Fruit fly (Drosophila melanogaster) whole organism, embryonic: ENCODE results near the gene CG13108.
A peak's percentile ranks its signal among the peaks of the same experiment; 100 is the strongest.

Source experiments
- Ada2b ChIP-seq: fragments of 200-800 bp; sonication (Bioruptor generic); IDR thresholded peaks from 2 replicates; pipeline ENCODE4 v1.3.6; 2022; ENCODE audit warnings: missing biosample characterization, missing genetic modification characterization
- Bdp1 ChIP-seq: fragments of 200-800 bp; sonication (Bioruptor generic); optimal IDR thresholded peaks from 3 replicates; lab custom pipeline; 2016; ENCODE audit warnings: missing biosample characterization, missing genetic modification characterization
- CG10462 ChIP-seq: fragments of 200-800 bp; sonication (Bioruptor generic); optimal IDR thresholded peaks from 2 replicates; lab custom pipeline; 2016; ENCODE audit warnings: missing biosample characterization, missing genetic modification characterization
- CG11696 ChIP-seq: fragments of 200-800 bp; sonication (Bioruptor generic); IDR thresholded peaks from 2 replicates; pipeline ENCODE4 v1.3.6; 2022; ENCODE audit warnings: missing biosample characterization, missing genetic modification characterization
- CG11723 ChIP-seq: fragments of 200-800 bp; sonication (Bioruptor generic); optimal IDR thresholded peaks from 2 replicates; lab custom pipeline; 2017; ENCODE audit warnings: missing biosample characterization, mild to moderate bottlenecking, missing genetic modification characterization
- CG12219 ChIP-seq: fragments of 200-800 bp; sonication (Bioruptor generic); optimal IDR thresholded peaks from 3 replicates; lab custom pipeline; 2018; ENCODE audit warnings: missing biosample characterization, mild to moderate bottlenecking, missing genetic modification characterization
- CG12391 ChIP-seq: fragments of 200-800 bp; sonication (Bioruptor generic); optimal IDR thresholded peaks from 3 replicates; lab custom pipeline; 2018; ENCODE audit warnings: missing biosample characterization, mild to moderate bottlenecking, missing genetic modification characterization, moderate library complexity
- CG13296 ChIP-seq: fragments of 200-800 bp; sonication (Bioruptor generic); optimal IDR thresholded peaks from 3 replicates; lab custom pipeline; 2018; ENCODE audit warnings: missing biosample characterization, mild to moderate bottlenecking, missing genetic modification characterization
- CG13624 ChIP-seq: fragments of 200-800 bp; sonication (Bioruptor generic); optimal IDR thresholded peaks from 2 replicates; lab custom pipeline; 2016; ENCODE audit warnings: missing biosample characterization, missing genetic modification characterization
- CG14860 ChIP-seq: fragments of 200-800 bp; sonication (Bioruptor generic); IDR thresholded peaks from 3 replicates; pipeline ENCODE4 v1.3.6; 2022; ENCODE audit warnings: missing biosample characterization, missing genetic modification characterization; ENCODE audit not compliant: partially characterized antibody
- CG17359 ChIP-seq: fragments of 200-800 bp; sonication (Bioruptor generic); optimal IDR thresholded peaks from 3 replicates; lab custom pipeline; 2018; ENCODE audit warnings: missing biosample characterization, mild to moderate bottlenecking, missing genetic modification characterization, moderate library complexity
- CG18599 ChIP-seq: fragments of 200-800 bp; sonication (Bioruptor generic); optimal IDR thresholded peaks from 3 replicates; lab custom pipeline; 2017; ENCODE audit warnings: missing biosample characterization, missing genetic modification characterization, mild to moderate bottlenecking, moderate library complexity, missing genetic modification reagents
- CG2889 ChIP-seq: fragments of 200-800 bp; sonication (Bioruptor generic); IDR thresholded peaks from 3 replicates; pipeline ENCODE4 v1.3.6; 2022; ENCODE audit warnings: missing biosample characterization, missing genetic modification characterization
- CG4617 ChIP-seq: fragments of 200-800 bp; sonication (Bioruptor generic); optimal IDR thresholded peaks from 3 replicates; lab custom pipeline; 2016; ENCODE audit warnings: missing biosample characterization, missing genetic modification characterization, borderline replicate concordance
- CG6254 ChIP-seq: fragments of 200-800 bp; sonication (Bioruptor generic); optimal IDR thresholded peaks from 3 replicates; lab custom pipeline; 2017; ENCODE audit warnings: mild to moderate bottlenecking, missing biosample characterization, missing genetic modification reagents, missing genetic modification characterization
- CG6689 ChIP-seq: fragments of 200-800 bp; sonication (Bioruptor generic); IDR thresholded peaks from 2 replicates; pipeline ENCODE4 v1.3.6; 2022; ENCODE audit warnings: missing biosample characterization, missing genetic modification characterization
- CG7357 ChIP-seq: fragments of 200-800 bp; sonication (Bioruptor generic); IDR thresholded peaks from 3 replicates; pipeline ENCODE4 v1.3.6; 2022; ENCODE audit warnings: missing biosample characterization, missing genetic modification characterization
- CG8089 ChIP-seq: fragments of 200-800 bp; sonication (Bioruptor generic); optimal IDR thresholded peaks from 3 replicates; lab custom pipeline; 2016; ENCODE audit warnings: missing biosample characterization, missing genetic modification characterization
- CG8290 ChIP-seq, 3 experiments: fragments of 200-800 bp; sonication (Bioruptor generic); optimal IDR thresholded peaks; 2 replicates each; lab custom pipeline; 2016 to 2019; ENCODE audit warnings: missing biosample characterization in 3 of 3, missing genetic modification characterization in 3 of 3, mild to moderate bottlenecking in 2 of 3, moderate library complexity in 1 of 3
- Dbx ChIP-seq: fragments of 200-800 bp; sonication (Bioruptor generic); IDR thresholded peaks from 3 replicates; pipeline ENCODE4 v1.3.6; 2022; ENCODE audit warnings: missing biosample characterization, missing genetic modification characterization
- Fer1 ChIP-seq: fragments of 200-800 bp; sonication (Bioruptor generic); optimal IDR thresholded peaks from 2 replicates; lab custom pipeline; 2017; ENCODE audit warnings: missing biosample characterization, mild to moderate bottlenecking, missing genetic modification characterization
- Fer2 ChIP-seq: fragments of 200-800 bp; sonication (Bioruptor generic); optimal IDR thresholded peaks from 2 replicates; lab custom pipeline; 2018; ENCODE audit warnings: missing biosample characterization, mild to moderate bottlenecking, missing genetic modification characterization, moderate library complexity
- Gug ChIP-seq: fragments of 200-800 bp; sonication (Bioruptor generic); IDR thresholded peaks from 4 replicates; pipeline ENCODE4 v1.3.6; 2022; ENCODE audit warnings: missing biosample characterization, missing genetic modification characterization
- HmgD ChIP-seq: fragments of 200-800 bp; sonication (Bioruptor generic); optimal IDR thresholded peaks from 3 replicates; lab custom pipeline; 2016; ENCODE audit warnings: missing biosample characterization, missing genetic modification characterization
- Hr3 ChIP-seq: fragments of 200-800 bp; sonication (Bioruptor generic); optimal IDR thresholded peaks from 3 replicates; lab custom pipeline; 2016; ENCODE audit warnings: missing biosample characterization, missing genetic modification characterization
- Lim3 ChIP-seq: fragments of 200-800 bp; sonication (Bioruptor generic); IDR thresholded peaks from 2 replicates; pipeline ENCODE4 v1.3.6; 2022; ENCODE audit warnings: missing biosample characterization, missing genetic modification characterization
- Max ChIP-seq: fragments of 200-800 bp; sonication (Bioruptor generic); optimal IDR thresholded peaks from 2 replicates; lab custom pipeline; 2016; ENCODE audit warnings: missing biosample characterization, mild to moderate bottlenecking, missing genetic modification characterization
- Mes4 ChIP-seq: fragments of 200-800 bp; sonication (Bioruptor generic); optimal IDR thresholded peaks from 2 replicates; lab custom pipeline; 2016; ENCODE audit warnings: missing biosample characterization, missing genetic modification characterization
- Oaz ChIP-seq: fragments of 200-800 bp; sonication (Bioruptor generic); IDR thresholded peaks from 2 replicates; pipeline ENCODE4 v1.3.6; 2022; ENCODE audit warnings: missing biosample characterization, missing genetic modification characterization
- Vsx1 ChIP-seq: fragments of 200-800 bp; sonication (Bioruptor generic); optimal IDR thresholded peaks from 2 replicates; lab custom pipeline; 2017; ENCODE audit warnings: missing biosample characterization, mild to moderate bottlenecking, missing genetic modification characterization, missing genetic modification reagents
- caup ChIP-seq: fragments of 200-800 bp; sonication (Bioruptor generic); optimal IDR thresholded peaks from 3 replicates; lab custom pipeline; 2017; ENCODE audit warnings: missing biosample characterization, mild to moderate bottlenecking, missing genetic modification characterization, moderate library complexity; ENCODE audit not compliant: severe bottlenecking
- cg ChIP-seq: fragments of 200-800 bp; sonication (Bioruptor generic); optimal IDR thresholded peaks from 3 replicates; lab custom pipeline; 2019; ENCODE audit warnings: missing biosample characterization, mild to moderate bottlenecking, missing genetic modification characterization, moderate library complexity
- dimm ChIP-seq: fragments of 200-800 bp; sonication (Bioruptor generic); IDR thresholded peaks from 2 replicates; pipeline ENCODE4 v1.3.6; 2022; ENCODE audit warnings: missing biosample characterization, missing genetic modification characterization
- dmrt99B ChIP-seq: fragments of 200-800 bp; sonication (Bioruptor generic); optimal IDR thresholded peaks from 2 replicates; lab custom pipeline; 2018; ENCODE audit warnings: missing biosample characterization, mild to moderate bottlenecking, missing genetic modification characterization, moderate library complexity
- fd64A ChIP-seq: fragments of 200-800 bp; sonication (Bioruptor generic); optimal IDR thresholded peaks from 3 replicates; lab custom pipeline; 2018; ENCODE audit warnings: missing biosample characterization, mild to moderate bottlenecking, missing genetic modification characterization
- gcm2 ChIP-seq: fragments of 200-800 bp; sonication (Bioruptor generic); optimal IDR thresholded peaks from 2 replicates; lab custom pipeline; 2016; ENCODE audit warnings: missing biosample characterization, missing genetic modification characterization
- hb ChIP-seq: fragments of 200-800 bp; sonication (Bioruptor generic); IDR thresholded peaks from 3 replicates; pipeline ENCODE4 v1.3.6; 2022; ENCODE audit warnings: missing biosample characterization, missing genetic modification characterization; ENCODE audit not compliant: partially characterized antibody
- hth ChIP-seq: fragments of >200 bp; optimal IDR thresholded peaks from 2 replicates; lab custom pipeline; 2017; ENCODE audit warnings: inconsistent platforms
- lab ChIP-seq: fragments of 200-800 bp; sonication (Bioruptor generic); optimal IDR thresholded peaks from 3 replicates; lab custom pipeline; 2017; ENCODE audit warnings: missing biosample characterization, missing genetic modification characterization, mild to moderate bottlenecking, moderate library complexity, missing genetic modification reagents
- lilli ChIP-seq: fragments of 200-800 bp; sonication (Bioruptor generic); optimal IDR thresholded peaks from 3 replicates; lab custom pipeline; 2016; ENCODE audit warnings: missing biosample characterization, missing genetic modification characterization
- mld ChIP-seq: fragments of 200-800 bp; sonication (Bioruptor generic); IDR thresholded peaks from 3 replicates; pipeline ENCODE4 v1.3.6; 2022; ENCODE audit warnings: missing biosample characterization, missing genetic modification characterization; ENCODE audit not compliant: partially characterized antibody
- scrt ChIP-seq: fragments of 200-800 bp; sonication (Bioruptor generic); optimal IDR thresholded peaks from 2 replicates; lab custom pipeline; 2018; ENCODE audit warnings: missing biosample characterization, mild to moderate bottlenecking, missing genetic modification characterization, moderate library complexity
- seq ChIP-seq: fragments of 200-800 bp; sonication (Bioruptor generic); IDR thresholded peaks from 2 replicates; pipeline ENCODE4 v1.3.6; 2022; ENCODE audit warnings: missing biosample characterization, missing genetic modification characterization
- sisA ChIP-seq: fragments of 200-800 bp; sonication (Bioruptor generic); IDR thresholded peaks from 2 replicates; pipeline ENCODE4 v1.3.6; 2022; ENCODE audit warnings: missing biosample characterization, missing genetic modification characterization
- slbo ChIP-seq: fragments of 200-800 bp; sonication (Bioruptor generic); IDR thresholded peaks from 2 replicates; pipeline ENCODE4 v1.3.6; 2022; ENCODE audit warnings: missing biosample characterization, missing genetic modification characterization
- sna ChIP-seq: fragments of 200-800 bp; sonication (Bioruptor generic); IDR thresholded peaks from 2 replicates; pipeline ENCODE4 v1.3.6; 2022; ENCODE audit warnings: missing biosample characterization, missing genetic modification characterization; ENCODE audit not compliant: partially characterized antibody
- tin ChIP-seq: fragments of 200-800 bp; sonication (Bioruptor generic); optimal IDR thresholded peaks from 3 replicates; lab custom pipeline; 2016; ENCODE audit warnings: missing biosample characterization, missing genetic modification characterization
- z ChIP-seq: fragments of 200-800 bp; sonication (Bioruptor generic); IDR thresholded peaks from 3 replicates; pipeline ENCODE4 v1.3.6; 2022; ENCODE audit warnings: missing biosample characterization, missing genetic modification characterization

CG13108 gene

dm6 chr2L:9168014-9168651, 4.1 kb downstream of the CG13108 start (continued):
- TF ChIP-seq Fer2 (tag; lab: Kevin White, UChicago) (no peak), Max (GFP tag; lab: Kevin White, UChicago) (peak; percentile 51), Vsx1 (GFP tag; lab: Kevin White, UChicago) (peak; percentile 54), Oaz (peak; percentile 57; the same call in 1 of the 2 replicates), Dbx (GFP tag; lab: Robert Waterston, UW) (peak; percentile 58; the same call in 2 of the 3 replicates), dmrt99B (tag; lab: Kevin White, UChicago) (peak; percentile 82), CG17359 (tag; lab: Kevin White, UChicago) (peak; percentile 80), dimm (GFP tag; lab: Robert Waterston, UW) (no peak; the same call in 1 of the 2 replicates), CG13624 (GFP tag; lab: Kevin White, UChicago) (peak; percentile 30), slbo (GFP tag; lab: Robert Waterston, UW) (peak; percentile 83), Bdp1 (GFP tag; lab: Kevin White, UChicago) (no peak), Gug (GFP tag; lab: Robert Waterston, UW) (peak; percentile 64; the same call in 3 of the 4 replicates), lab (peak; percentile 80), CG2889 (GFP tag; lab: Robert Waterston, UW) (peak; percentile 47; the same call in 2 of the 3 replicates), hb (0 out of 3 replicates have a peak, but pooled peaks have one; percentile 50), Hr3 (GFP tag; lab: Kevin White, UChicago) (peak; percentile 62), CG11696 (GFP tag; lab: Robert Waterston, UW) (peak; percentile 76), CG13296 (GFP tag; lab: Kevin White, UChicago) (peak; percentile 44), gcm2 (GFP tag; lab: Kevin White, UChicago) (no peak), CG10462 (GFP tag; lab: Kevin White, UChicago) (no peak), Lim3 (GFP tag; lab: Robert Waterston, UW) (0 out of 2 replicates have a peak, but pooled peaks have one; percentile 26), CG14860 (no peak), Fer1 (GFP tag; lab: Kevin White, UChicago) (peak; percentile 72), CG8290 (GFP tag; optimal IDR thresholded peaks at IDR 0.05; lab: Kevin White, UChicago) (peak; percentile 2), CG8290 (tag; optimal IDR thresholded peaks at IDR 0.05; lab: Kevin White, UChicago) (no peak), lilli (GFP tag; lab: Kevin White, UChicago) (peak; percentile 58), fd64A (GFP tag; lab: Kevin White, UChicago) (no peak), z (GFP tag; lab: Robert Waterston, UW) (0 out of 3 replicates have a peak, but pooled peaks have one; percentile 10), Ada2b (peak; percentile 54; the same call in 1 of the 2 replicates), Mes4 (GFP tag; lab: Kevin White, UChicago) (no peak), CG11723 (peak; percentile 3), seq (GFP tag; lab: Robert Waterston, UW) (peak; percentile 66), CG12391 (tag; lab: Kevin White, UChicago) (peak; percentile 74), caup (GFP tag; lab: Kevin White, UChicago) (peak; percentile 62), CG6254 (GFP tag; lab: Kevin White, UChicago) (peak; percentile 58), CG8089 (GFP tag; lab: Kevin White, UChicago) (no peak), mld (GFP tag; lab: Robert Waterston, UW) (0 out of 3 replicates have a peak, but pooled peaks have one; percentile 44), CG4617 (GFP tag; lab: Kevin White, UChicago) (peak; percentile 18), CG18599 (peak; percentile 77), hth (lab: Kevin White, UChicago) (no peak), CG12219 (GFP tag; lab: Kevin White, UChicago) (peak; percentile 7), CG6689 (GFP tag; lab: Robert Waterston, UW) (peak; percentile 79; the same call in 1 of the 2 replicates), sna (GFP tag; lab: Robert Waterston, UW) (no peak), tin (GFP tag; lab: Kevin White, UChicago) (peak; percentile 66), scrt (peak; percentile 21), HmgD (GFP tag; lab: Kevin White, UChicago) (no peak), cg (GFP tag; lab: Kevin White, UChicago) (no peak), CG7357 (GFP tag; lab: Robert Waterston, UW) (no peak; the same call in 2 of the 3 replicates), sisA (GFP tag; lab: Robert Waterston, UW) (peak; percentile 63)
